Worm (Caenorhabditis elegans): Measurements from ENCODE around the gene F21G4.3.

ce11 chrX:9934009-9934323 is 39.0 kb downstream of the F21G4.3 start:
- no peak for TF ChIP-seq sea-2 (GFP tag; IDR thresholded peaks at IDR 0.05)
- TF ChIP-seq athp-1 (tag; optimal IDR thresholded peaks at IDR 0.05): no peak
- no peak for TF ChIP-seq attf-3 (GFP tag; conservative IDR thresholded peaks at IDR 0.05)
- TF ChIP-seq snpc-4 (GFP tag; optimal IDR thresholded peaks at IDR 0.05): no peak
- no peak for TF ChIP-seq snpc-4 (tag; optimal IDR thresholded peaks at IDR 0.05)
- TF ChIP-seq K11D2.4 (GFP tag; IDR thresholded peaks at IDR 0.05): no peak

Data from whole organism, young adult.